Worm (Caenorhabditis elegans) whole organism, young adult: ENCODE measurements around the gene Y53G8AR.6.
A peak's percentile ranks its signal among the peaks of the same experiment; 100 is the strongest.

Source experiments
- C06A6.2 ChIP-seq: fragments of 200-800 bp; sonication (Bioruptor generic); conservative IDR thresholded peaks from 2 replicates; pipeline ENCODE4 v1.3.6; 2022; ENCODE audit warnings: missing genetic modification characterization, missing compliant biosample characterization
- F22D6.2 ChIP-seq: sonication (generic microtip); optimal IDR thresholded peaks from 2 replicates; lab custom pipeline; 2016; ENCODE audit warnings: mild to moderate bottlenecking, missing genetic modification characterization, missing compliant biosample characterization
- F23B12.7 ChIP-seq: sonication (generic microtip); optimal IDR thresholded peaks from 2 replicates; lab custom pipeline; 2017; ENCODE audit warnings: missing genetic modification characterization, mild to moderate bottlenecking, missing compliant biosample characterization, antibody characterized with exemption, moderate library complexity; ENCODE audit not compliant: insufficient read depth
- F33H1.4 ChIP-seq: fragments of 200-800 bp; sonication (Bioruptor generic); IDR thresholded peaks from 2 replicates; pipeline ENCODE4 v1.3.6; 2022; ENCODE audit warnings: missing genetic modification reagents, missing genetic modification characterization, missing compliant biosample characterization
- F49E8.2 ChIP-seq: sonication (generic microtip); optimal IDR thresholded peaks from 3 replicates; lab custom pipeline; 2017; ENCODE audit warnings: missing genetic modification characterization, mild to moderate bottlenecking, missing compliant biosample characterization, antibody characterized with exemption, moderate library complexity; ENCODE audit not compliant: insufficient read depth
- F52B5.7 ChIP-seq: sonication (generic microtip); optimal IDR thresholded peaks from 2 replicates; lab custom pipeline; 2016; ENCODE audit warnings: mild to moderate bottlenecking, missing genetic modification characterization, missing compliant biosample characterization
- F55B11.4 ChIP-seq: sonication (generic microtip); optimal IDR thresholded peaks from 2 replicates; lab custom pipeline; 2016; ENCODE audit warnings: missing compliant biosample characterization, missing genetic modification characterization, borderline replicate concordance; ENCODE audit not compliant: insufficient read depth
- K12H6.12 ChIP-seq: fragments of 200-800 bp; sonication (Bioruptor generic); optimal IDR thresholded peaks from 2 replicates; lab custom pipeline; 2018; ENCODE audit warnings: mild to moderate bottlenecking, missing genetic modification characterization, missing compliant biosample characterization
- Y56A3A.18 ChIP-seq: fragments of 200-800 bp; sonication (Bioruptor generic); IDR thresholded peaks from 2 replicates; pipeline ENCODE4 v1.3.6; 2022; ENCODE audit warnings: missing genetic modification reagents, missing genetic modification characterization, missing compliant biosample characterization
- Y67H2A.10 ChIP-seq: fragments of 200-800 bp; sonication (Bioruptor generic); conservative IDR thresholded peaks from 2 replicates; pipeline ENCODE4 v1.3.6; 2022; ENCODE audit warnings: missing genetic modification reagents, missing genetic modification characterization, missing compliant biosample characterization
- ZK185.1 ChIP-seq: sonication (generic microtip); optimal IDR thresholded peaks from 2 replicates; lab custom pipeline; 2016; ENCODE audit warnings: mild to moderate bottlenecking, missing genetic modification characterization, missing compliant biosample characterization; ENCODE audit not compliant: poor library complexity, severe bottlenecking
- ama-1 ChIP-seq, 3 experiments: fragments of 150-350 bp in 1 of 3; sonication (generic microtip) in 2 of 3; optimal IDR thresholded peaks; 2 replicates each; lab custom pipeline; 2014 to 2018; ENCODE audit warnings: missing biosample characterization in 2 of 3, missing genetic modification characterization in 2 of 3, missing genetic modification reagents in 2 of 3
- atf-7 ChIP-seq: sonication (generic microtip); optimal IDR thresholded peaks from 2 replicates; lab custom pipeline; 2017; ENCODE audit warnings: mild to moderate bottlenecking, missing genetic modification characterization, missing compliant biosample characterization
- attf-5 ChIP-seq: fragments of 200-800 bp; sonication (Bioruptor generic); optimal IDR thresholded peaks from 2 replicates; lab custom pipeline; 2018; ENCODE audit warnings: mild to moderate bottlenecking, missing genetic modification characterization, missing compliant biosample characterization
- bed-1 ChIP-seq: fragments of 200-800 bp; sonication (Bioruptor generic); IDR thresholded peaks from 2 replicates; pipeline ENCODE4 v1.3.6; 2022; ENCODE audit warnings: missing genetic modification reagents, missing genetic modification characterization, missing compliant biosample characterization
- bed-2 ChIP-seq: fragments of 200-800 bp; sonication (Bioruptor generic); IDR thresholded peaks from 2 replicates; pipeline ENCODE4 v1.3.6; 2022; ENCODE audit warnings: missing genetic modification reagents, missing genetic modification characterization, missing compliant biosample characterization
- ccch-3 ChIP-seq: fragments of 200-800 bp; sonication (Bioruptor generic); optimal IDR thresholded peaks from 2 replicates; lab custom pipeline; 2018; ENCODE audit warnings: mild to moderate bottlenecking, missing genetic modification characterization, missing compliant biosample characterization
- cebp-2 ChIP-seq: fragments of 200-800 bp; sonication (Bioruptor generic); IDR thresholded peaks from 2 replicates; pipeline ENCODE4 v1.3.6; 2022; ENCODE audit warnings: missing genetic modification characterization, missing compliant biosample characterization
- ceh-40 ChIP-seq: fragments of 200-800 bp; sonication (Bioruptor generic); IDR thresholded peaks from 2 replicates; pipeline ENCODE4 v1.3.6; 2022; ENCODE audit warnings: missing genetic modification characterization, missing compliant biosample characterization
- chd-7 ChIP-seq: sonication (generic microtip); optimal IDR thresholded peaks from 2 replicates; lab custom pipeline; 2016; ENCODE audit warnings: mild to moderate bottlenecking, missing genetic modification characterization, moderate library complexity, missing compliant biosample characterization
- dpl-1 ChIP-seq: fragments of 150-350 bp; optimal IDR thresholded peaks from 2 replicates; lab custom pipeline; 2014; ENCODE audit warnings: missing biosample characterization, missing genetic modification reagents, missing genetic modification characterization
- ets-4 ChIP-seq: fragments of 200-800 bp; sonication (Bioruptor generic); optimal IDR thresholded peaks from 2 replicates; lab custom pipeline; 2018; ENCODE audit warnings: mild to moderate bottlenecking, missing genetic modification characterization, missing compliant biosample characterization
- hmg-1.2 ChIP-seq: fragments of 200-800 bp; sonication (Bioruptor generic); IDR thresholded peaks from 2 replicates; pipeline ENCODE4 v1.3.6; 2022; ENCODE audit warnings: missing genetic modification reagents, missing genetic modification characterization, missing compliant biosample characterization
- hrde-1 ChIP-seq: sonication (generic microtip); optimal IDR thresholded peaks from 2 replicates; lab custom pipeline; 2016; ENCODE audit warnings: missing genetic modification characterization, mild to moderate bottlenecking, missing compliant biosample characterization, moderate library complexity, missing genotype, missing genetic modification reagents, borderline replicate concordance
- lag-1 ChIP-seq: fragments of 200-800 bp; sonication (Bioruptor generic); IDR thresholded peaks from 2 replicates; pipeline ENCODE4 v1.3.6; 2022; ENCODE audit warnings: missing genetic modification reagents, missing genetic modification characterization, missing compliant biosample characterization
- lsl-1 ChIP-seq: fragments of 200-800 bp; sonication (Bioruptor generic); optimal IDR thresholded peaks from 2 replicates; lab custom pipeline; 2018; ENCODE audit warnings: mild to moderate bottlenecking, missing genetic modification characterization, moderate library complexity, missing compliant biosample characterization
- madf-10 ChIP-seq: sonication (generic microtip); optimal IDR thresholded peaks from 2 replicates; lab custom pipeline; 2016; ENCODE audit warnings: mild to moderate bottlenecking, missing genetic modification characterization, missing compliant biosample characterization
- madf-3 ChIP-seq: fragments of 200-800 bp; sonication (Bioruptor generic); IDR thresholded peaks from 2 replicates; pipeline ENCODE4 v1.3.6; 2022; ENCODE audit warnings: missing genetic modification reagents, missing genetic modification characterization, missing compliant biosample characterization
- mel-28 ChIP-seq: sonication (generic microtip); optimal IDR thresholded peaks from 2 replicates; lab custom pipeline; 2016; ENCODE audit warnings: borderline replicate concordance, mild to moderate bottlenecking, missing genetic modification characterization, missing compliant biosample characterization
- mxl-1 ChIP-seq: sonication (generic microtip); optimal IDR thresholded peaks from 2 replicates; lab custom pipeline; 2016; ENCODE audit warnings: missing genetic modification characterization, missing compliant biosample characterization
- nfya-2 ChIP-seq: fragments of 200-800 bp; sonication (Bioruptor generic); IDR thresholded peaks from 2 replicates; pipeline ENCODE4 v1.3.6; 2022; ENCODE audit warnings: missing genetic modification reagents, missing genetic modification characterization, missing compliant biosample characterization
- nfyb-1 ChIP-seq: fragments of 200-800 bp; sonication (Bioruptor generic); IDR thresholded peaks from 2 replicates; pipeline ENCODE4 v1.3.6; 2022; ENCODE audit warnings: missing genetic modification reagents, missing genetic modification characterization, missing compliant biosample characterization
- nhr-120 ChIP-seq: fragments of 200-800 bp; sonication (Bioruptor generic); IDR thresholded peaks from 2 replicates; pipeline ENCODE4 v1.3.6; 2022; ENCODE audit warnings: missing genetic modification characterization, missing compliant biosample characterization
- nhr-179 ChIP-seq: sonication (generic microtip); optimal IDR thresholded peaks from 2 replicates; lab custom pipeline; 2016; ENCODE audit warnings: mild to moderate bottlenecking, missing genetic modification characterization, missing compliant biosample characterization
- pbrm-1 ChIP-seq: fragments of 200-800 bp; sonication (Bioruptor generic); IDR thresholded peaks from 2 replicates; pipeline ENCODE4 v1.3.6; 2022; ENCODE audit warnings: missing genetic modification reagents, missing genetic modification characterization, missing compliant biosample characterization
- rec-8 ChIP-seq, 2 experiments: sonication (generic microtip); optimal IDR thresholded peaks; 2 replicates each; lab custom pipeline; 2016; ENCODE audit warnings: mild to moderate bottlenecking in 2 of 2, missing genetic modification characterization in 2 of 2, missing genetic modification reagents in 2 of 2, missing genotype in 2 of 2, missing biosample characterization in 1 of 2, missing compliant biosample characterization in 1 of 2, moderate library complexity in 1 of 2
- sdz-38 ChIP-seq: sonication (generic microtip); optimal IDR thresholded peaks from 2 replicates; lab custom pipeline; 2016; ENCODE audit warnings: missing genotype, missing genetic modification characterization, missing compliant biosample characterization
- snpc-1.1 ChIP-seq: sonication (generic microtip); optimal IDR thresholded peaks from 2 replicates; lab custom pipeline; 2017; ENCODE audit warnings: missing genetic modification characterization, mild to moderate bottlenecking, missing compliant biosample characterization, antibody characterized with exemption, moderate library complexity, missing genotype, missing genetic modification reagents; ENCODE audit not compliant: insufficient read depth
- snpc-3.4 ChIP-seq: sonication (generic microtip); optimal IDR thresholded peaks from 2 replicates; lab custom pipeline; 2017; ENCODE audit warnings: missing genetic modification characterization, mild to moderate bottlenecking, missing compliant biosample characterization, antibody characterized with exemption, moderate library complexity, missing genotype, missing genetic modification reagents
- snpc-4 ChIP-seq, 5 experiments: fragments of 150-350 bp in 1 of 5; sonication (generic microtip) in 4 of 5; optimal IDR thresholded peaks; 2 replicates each; lab custom pipeline; 2014 to 2018; ENCODE audit warnings: missing genetic modification characterization in 5 of 5, missing biosample characterization in 3 of 5, antibody characterized with exemption in 2 of 5, mild to moderate bottlenecking in 2 of 5, missing compliant biosample characterization in 2 of 5, missing genotype in 2 of 5, moderate library complexity in 2 of 5, missing genetic modification reagents in 1 of 5
- sptf-2 ChIP-seq: fragments of 200-800 bp; sonication (Bioruptor generic); optimal IDR thresholded peaks from 2 replicates; lab custom pipeline; 2018; ENCODE audit warnings: mild to moderate bottlenecking, missing genetic modification characterization, missing compliant biosample characterization
- tlf-1 ChIP-seq: fragments of 200-800 bp; sonication (Bioruptor generic); optimal IDR thresholded peaks from 2 replicates; lab custom pipeline; 2018; ENCODE audit warnings: mild to moderate bottlenecking, missing genetic modification characterization, missing compliant biosample characterization
- xnd-1 ChIP-seq: sonication (generic microtip); optimal IDR thresholded peaks from 2 replicates; lab custom pipeline; 2016; ENCODE audit warnings: missing genotype, missing genetic modification reagents, missing genetic modification characterization, missing compliant biosample characterization
- ztf-25 ChIP-seq: fragments of 200-800 bp; sonication (Bioruptor generic); IDR thresholded peaks from 2 replicates; pipeline ENCODE4 v1.3.6; 2022; ENCODE audit warnings: missing genetic modification reagents, missing genetic modification characterization, missing compliant biosample characterization
- ztf-26 ChIP-seq: sonication (generic microtip); optimal IDR thresholded peaks from 2 replicates; lab custom pipeline; 2017; ENCODE audit warnings: missing genetic modification characterization, missing compliant biosample characterization
- ztf-28 ChIP-seq: fragments of 200-800 bp; sonication (Bioruptor generic); IDR thresholded peaks from 2 replicates; pipeline ENCODE4 v1.3.6; 2022; ENCODE audit warnings: missing genetic modification reagents, missing genetic modification characterization, missing compliant biosample characterization
- ztf-3 ChIP-seq: fragments of 200-800 bp; sonication (Bioruptor generic); optimal IDR thresholded peaks from 2 replicates; lab custom pipeline; 2018; ENCODE audit warnings: mild to moderate bottlenecking, missing genetic modification characterization, missing compliant biosample characterization

The Y53G8AR.6 gene

DNA sequence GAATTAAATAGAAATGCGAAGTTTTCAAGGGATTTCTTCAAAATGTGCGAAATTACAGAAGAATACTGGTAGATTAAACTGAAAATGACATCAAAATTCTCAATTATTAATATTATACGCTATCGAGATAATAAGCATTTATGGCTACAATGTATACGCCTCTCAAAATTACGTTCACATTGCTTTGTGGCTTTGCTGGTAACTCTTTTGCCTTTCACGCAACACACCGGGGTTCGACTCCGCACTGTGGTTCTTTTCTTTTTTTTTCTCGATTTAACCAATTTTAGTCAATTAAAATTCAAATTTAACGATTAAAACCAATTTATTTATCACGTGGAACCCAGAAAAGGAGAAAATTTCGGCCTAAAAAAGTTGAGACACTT lies 45.5 kb upstream of the Y53G8AR.6 start (continued):
- TF ChIP-seq C06A6.2 (GFP tag; lab: Robert Waterston, UW) (no peak), F49E8.2 (tag; lab: Kevin White, UChicago) (peak; percentile 24), ZK185.1 (tag; lab: Kevin White, UChicago) (no peak), lsl-1 (peak; percentile 49), lag-1 (GFP tag; lab: Robert Waterston, UW) (no peak), snpc-1.1 (tag; lab: Kevin White, UChicago) (peak; percentile 40), tlf-1 (peak; percentile 33), chd-7 (tag; lab: Kevin White, UChicago) (no peak), F23B12.7 (tag; lab: Kevin White, UChicago) (peak; percentile 3), F55B11.4 (tag; lab: Kevin White, UChicago) (no peak), bed-1 (GFP tag; lab: Robert Waterston, UW) (no peak), snpc-3.4 (tag; lab: Kevin White, UChicago) (peak; percentile 74), ccch-3 (GFP tag; lab: Kevin White, UChicago) (no peak), ztf-3 (GFP tag; lab: Kevin White, UChicago) (no peak), Y67H2A.10 (GFP tag; lab: Robert Waterston, UW) (no peak), F52B5.7 (tag; lab: Kevin White, UChicago) (peak; percentile 45), hrde-1 (tag; lab: Kevin White, UChicago) (peak; percentile 81), nfya-2 (no peak), ama-1 (optimal IDR thresholded peaks at IDR 0.05; lab: Kevin White, UChicago) (no peak), ama-1 (GFP tag; optimal IDR thresholded peaks at IDR 0.05; lab: Kevin White, UChicago) (peak; percentile 11 to 93), nhr-120 (GFP tag; lab: Robert Waterston, UW) (0 out of 2 replicates have a peak, but pooled peaks have one; percentile 64), hmg-1.2 (peak; percentile 48), K12H6.12 (no peak), madf-3 (GFP tag; lab: Robert Waterston, UW) (no peak), nhr-179 (peak; percentile 8), rec-8 (tag; optimal IDR thresholded peaks at IDR 0.05; lab: Kevin White, UChicago) (peak; percentile 56 to 86), nfyb-1 (GFP tag; lab: Robert Waterston, UW) (peak; percentile 80), ceh-40 (no peak), bed-2 (GFP tag; lab: Robert Waterston, UW) (no peak), dpl-1 (GFP tag; lab: Kevin White, UChicago) (no peak), atf-7 (tag; lab: Kevin White, UChicago) (peak; percentile 60), cebp-2 (GFP tag; lab: Robert Waterston, UW) (peak; percentile 90), snpc-4 (GFP tag; optimal IDR thresholded peaks at IDR 0.05; lab: Kevin White, UChicago) (no peak), snpc-4 (tag; optimal IDR thresholded peaks at IDR 0.05; lab: Kevin White, UChicago) (peak in 1 of 4 experiments; percentile 43), mxl-1 (peak; percentile 88), mel-28 (no peak), sptf-2 (GFP tag; lab: Kevin White, UChicago) (no peak), attf-5 (peak; percentile 36), madf-10 (tag; lab: Kevin White, UChicago) (peak; percentile 61), ztf-28 (GFP tag; lab: Robert Waterston, UW) (peak; percentile 55; the same call in 1 of the 2 replicates), xnd-1 (tag; lab: Kevin White, UChicago) (peak; percentile 4), ztf-25 (GFP tag; lab: Robert Waterston, UW) (peak; percentile 82), F33H1.4 (GFP tag; lab: Robert Waterston, UW) (no peak; the same call in 1 of the 2 replicates), ztf-26 (peak; percentile 4), pbrm-1 (GFP tag; lab: Robert Waterston, UW) (peak; percentile 47; the same call in 1 of the 2 replicates), sdz-38 (tag; lab: Kevin White, UChicago) (no peak), F22D6.2 (peak; percentile 38), ets-4 (GFP tag; lab: Kevin White, UChicago) (no peak), Y56A3A.18 (GFP tag; lab: Robert Waterston, UW) (no peak)
